Fruit fly (Drosophila melanogaster) whole organism, embryonic: Measurements from ENCODE around the gene CG34125.

Source experiments
- Bteb2 ChIP-seq: fragments of 200-800 bp; sonication (Bioruptor generic); optimal IDR thresholded peaks from 2 replicates; lab custom pipeline; 2016; ENCODE audit warnings: missing biosample characterization, missing genetic modification characterization
- CG10209 ChIP-seq: fragments of 200-800 bp; sonication (Bioruptor generic); optimal IDR thresholded peaks from 3 replicates; lab custom pipeline; 2017; ENCODE audit warnings: missing biosample characterization, mild to moderate bottlenecking, missing genetic modification characterization, missing genetic modification reagents
- CG10321 ChIP-seq: fragments of 200-800 bp; sonication (Bioruptor generic); IDR thresholded peaks from 2 replicates; pipeline ENCODE4 v1.3.6; 2022; ENCODE audit warnings: missing biosample characterization, missing genetic modification characterization
- CG12391 ChIP-seq: fragments of 200-800 bp; sonication (Bioruptor generic); optimal IDR thresholded peaks from 3 replicates; lab custom pipeline; 2018; ENCODE audit warnings: missing biosample characterization, mild to moderate bottlenecking, missing genetic modification characterization, moderate library complexity
- CG13287 ChIP-seq: fragments of 200-800 bp; sonication (Bioruptor generic); IDR thresholded peaks from 2 replicates; pipeline ENCODE4 v1.3.6; 2022; ENCODE audit warnings: missing biosample characterization, missing genetic modification characterization; ENCODE audit not compliant: partially characterized antibody
- CG13296 ChIP-seq: fragments of 200-800 bp; sonication (Bioruptor generic); optimal IDR thresholded peaks from 3 replicates; lab custom pipeline; 2018; ENCODE audit warnings: missing biosample characterization, mild to moderate bottlenecking, missing genetic modification characterization
- CG13775 ChIP-seq: fragments of 200-800 bp; sonication (Bioruptor generic); optimal IDR thresholded peaks from 3 replicates; lab custom pipeline; 2017; ENCODE audit warnings: missing biosample characterization, mild to moderate bottlenecking, missing genetic modification characterization
- CG15073 ChIP-seq: fragments of 200-800 bp; sonication (Bioruptor generic); optimal IDR thresholded peaks from 2 replicates; lab custom pipeline; 2016; ENCODE audit warnings: missing biosample characterization, missing genetic modification characterization
- CG18599 ChIP-seq: fragments of 200-800 bp; sonication (Bioruptor generic); optimal IDR thresholded peaks from 3 replicates; lab custom pipeline; 2017; ENCODE audit warnings: missing biosample characterization, missing genetic modification characterization, mild to moderate bottlenecking, moderate library complexity, missing genetic modification reagents
- CG18764 ChIP-seq: fragments of 200-800 bp; sonication (Bioruptor generic); optimal IDR thresholded peaks from 3 replicates; lab custom pipeline; 2016; ENCODE audit warnings: missing biosample characterization, missing genetic modification characterization
- CG30403 ChIP-seq: fragments of 200-800 bp; sonication (Bioruptor generic); optimal IDR thresholded peaks from 3 replicates; lab custom pipeline; 2016; ENCODE audit warnings: missing biosample characterization, missing genetic modification characterization
- CG31441 ChIP-seq: fragments of 200-800 bp; sonication (Bioruptor generic); IDR thresholded peaks from 2 replicates; pipeline ENCODE4 v1.3.6; 2022; ENCODE audit warnings: missing biosample characterization, missing genetic modification characterization
- CG3163 ChIP-seq: fragments of 200-800 bp; sonication (Bioruptor generic); optimal IDR thresholded peaks from 3 replicates; lab custom pipeline; 2016; ENCODE audit warnings: missing biosample characterization, missing genetic modification characterization
- CG4282 ChIP-seq: fragments of 200-800 bp; sonication (Bioruptor generic); optimal IDR thresholded peaks from 2 replicates; lab custom pipeline; 2016; ENCODE audit warnings: missing biosample characterization, missing genetic modification characterization
- CG4617 ChIP-seq: fragments of 200-800 bp; sonication (Bioruptor generic); optimal IDR thresholded peaks from 3 replicates; lab custom pipeline; 2016; ENCODE audit warnings: missing biosample characterization, missing genetic modification characterization, borderline replicate concordance
- CG4707 ChIP-seq: fragments of 200-800 bp; sonication (Bioruptor generic); optimal IDR thresholded peaks from 2 replicates; lab custom pipeline; 2018; ENCODE audit warnings: missing biosample characterization, mild to moderate bottlenecking, missing genetic modification characterization, moderate library complexity
- CG4820 ChIP-seq: fragments of 200-800 bp; sonication (Bioruptor generic); optimal IDR thresholded peaks from 3 replicates; lab custom pipeline; 2016; ENCODE audit warnings: missing biosample characterization, missing genetic modification characterization
- CG7786 ChIP-seq: fragments of 200-800 bp; sonication (Bioruptor generic); optimal IDR thresholded peaks from 2 replicates; lab custom pipeline; 2016; ENCODE audit warnings: missing biosample characterization, missing genetic modification characterization
- CG8290 ChIP-seq, 3 experiments: fragments of 200-800 bp; sonication (Bioruptor generic); optimal IDR thresholded peaks; 2 replicates each; lab custom pipeline; 2016 to 2019; ENCODE audit warnings: missing biosample characterization in 3 of 3, missing genetic modification characterization in 3 of 3, mild to moderate bottlenecking in 2 of 3, moderate library complexity in 1 of 3
- CoRest ChIP-seq: fragments of 200-800 bp; sonication (Bioruptor generic); optimal IDR thresholded peaks from 3 replicates; lab custom pipeline; 2018; ENCODE audit warnings: missing biosample characterization, mild to moderate bottlenecking, missing genetic modification characterization, moderate library complexity
- CrebB ChIP-seq: fragments of 200-800 bp; sonication (Bioruptor generic); optimal IDR thresholded peaks from 3 replicates; lab custom pipeline; 2018; ENCODE audit warnings: missing biosample characterization, mild to moderate bottlenecking, missing genetic modification characterization
- Dll ChIP-seq: fragments of 200-800 bp; sonication (Bioruptor generic); IDR thresholded peaks from 4 replicates; pipeline ENCODE4 v1.3.6; 2022; ENCODE audit warnings: missing biosample characterization, missing genetic modification characterization; ENCODE audit not compliant: partially characterized antibody
- Doc3 ChIP-seq: fragments of 200-800 bp; sonication (Bioruptor generic); IDR thresholded peaks from 3 replicates; pipeline ENCODE4 v1.3.6; 2022; ENCODE audit warnings: missing biosample characterization, missing genetic modification characterization; ENCODE audit not compliant: partially characterized antibody
- Fer1 ChIP-seq: fragments of 200-800 bp; sonication (Bioruptor generic); optimal IDR thresholded peaks from 2 replicates; lab custom pipeline; 2017; ENCODE audit warnings: missing biosample characterization, mild to moderate bottlenecking, missing genetic modification characterization
- HLH3B ChIP-seq: fragments of 200-800 bp; sonication (Bioruptor generic); IDR thresholded peaks from 2 replicates; pipeline ENCODE4 v1.3.6; 2022; ENCODE audit warnings: missing biosample characterization, missing genetic modification characterization
- HLHmδ ChIP-seq: fragments of 200-800 bp; sonication (Bioruptor generic); optimal IDR thresholded peaks from 2 replicates; lab custom pipeline; 2018; ENCODE audit warnings: missing biosample characterization, mild to moderate bottlenecking, missing genetic modification characterization, moderate library complexity
- MESR4 ChIP-seq: fragments of 200-800 bp; sonication (Bioruptor generic); optimal IDR thresholded peaks from 2 replicates; lab custom pipeline; 2018; ENCODE audit warnings: missing biosample characterization, mild to moderate bottlenecking, missing genetic modification characterization, moderate library complexity
- Max ChIP-seq: fragments of 200-800 bp; sonication (Bioruptor generic); optimal IDR thresholded peaks from 2 replicates; lab custom pipeline; 2016; ENCODE audit warnings: missing biosample characterization, mild to moderate bottlenecking, missing genetic modification characterization
- NC2α ChIP-seq: fragments of 200-800 bp; sonication (Bioruptor generic); optimal IDR thresholded peaks from 2 replicates; lab custom pipeline; 2016; ENCODE audit warnings: missing biosample characterization, missing genetic modification characterization
- NFAT ChIP-seq: fragments of 200-800 bp; sonication (Bioruptor generic); IDR thresholded peaks from 2 replicates; pipeline ENCODE4 v1.3.6; 2022; ENCODE audit warnings: missing biosample characterization, missing genetic modification characterization
- Tbp ChIP-seq: fragments of >200 bp; optimal IDR thresholded peaks from 2 replicates; lab custom pipeline; 2018; ENCODE audit warnings: missing biosample characterization, missing genetic modification characterization
- Usf ChIP-seq: fragments of 200-800 bp; sonication (Bioruptor generic); optimal IDR thresholded peaks from 2 replicates; lab custom pipeline; 2017; ENCODE audit warnings: missing genotype, missing biosample characterization, missing genetic modification characterization
- Vsx1 ChIP-seq: fragments of 200-800 bp; sonication (Bioruptor generic); optimal IDR thresholded peaks from 2 replicates; lab custom pipeline; 2017; ENCODE audit warnings: missing biosample characterization, mild to moderate bottlenecking, missing genetic modification characterization, missing genetic modification reagents
- Xrp1 ChIP-seq: fragments of 200-800 bp; sonication (Bioruptor generic); IDR thresholded peaks from 2 replicates; pipeline ENCODE4 v1.3.6; 2022; ENCODE audit warnings: missing biosample characterization, missing genetic modification characterization
- al ChIP-seq: fragments of 200-800 bp; sonication (Bioruptor generic); IDR thresholded peaks from 2 replicates; pipeline ENCODE4 v1.3.6; 2022; ENCODE audit warnings: missing biosample characterization, missing genetic modification characterization
- gce ChIP-seq: fragments of 200-800 bp; sonication (Bioruptor generic); IDR thresholded peaks from 3 replicates; pipeline ENCODE4 v1.3.6; 2022; ENCODE audit warnings: missing biosample characterization, missing genetic modification characterization
- grau ChIP-seq: fragments of 200-800 bp; optimal IDR thresholded peaks from 3 replicates; lab custom pipeline; 2019; ENCODE audit warnings: missing biosample characterization, mild to moderate bottlenecking, missing genetic modification characterization, moderate library complexity
- hb ChIP-seq: fragments of 200-800 bp; sonication (Bioruptor generic); IDR thresholded peaks from 3 replicates; pipeline ENCODE4 v1.3.6; 2022; ENCODE audit warnings: missing biosample characterization, missing genetic modification characterization; ENCODE audit not compliant: partially characterized antibody
- hth ChIP-seq: fragments of >200 bp; optimal IDR thresholded peaks from 2 replicates; lab custom pipeline; 2017; ENCODE audit warnings: inconsistent platforms
- inv ChIP-seq: fragments of 200-800 bp; sonication (Bioruptor generic); IDR thresholded peaks from 2 replicates; pipeline ENCODE4 v1.3.6; 2022; ENCODE audit warnings: missing biosample characterization, missing genetic modification characterization; ENCODE audit not compliant: partially characterized antibody
- mam ChIP-seq: fragments of 200-800 bp; sonication (Bioruptor generic); optimal IDR thresholded peaks from 3 replicates; lab custom pipeline; 2016; ENCODE audit warnings: missing biosample characterization, missing genetic modification characterization
- nerfin-2 ChIP-seq: fragments of 200-800 bp; sonication (Bioruptor generic); IDR thresholded peaks from 2 replicates; pipeline ENCODE4 v1.3.6; 2022; ENCODE audit warnings: missing biosample characterization, missing genetic modification characterization; ENCODE audit not compliant: partially characterized antibody
- p53 ChIP-seq: fragments of 200-800 bp; sonication (Bioruptor generic); optimal IDR thresholded peaks from 2 replicates; lab custom pipeline; 2016; ENCODE audit warnings: missing biosample characterization, missing genetic modification characterization
- psq ChIP-seq: fragments of 200-800 bp; sonication (Bioruptor generic); optimal IDR thresholded peaks from 2 replicates; lab custom pipeline; 2017; ENCODE audit warnings: missing biosample characterization, missing genetic modification characterization
- sima ChIP-seq: fragments of 200-800 bp; sonication (Bioruptor generic); optimal IDR thresholded peaks from 2 replicates; lab custom pipeline; 2016; ENCODE audit warnings: missing biosample characterization, missing genetic modification characterization
- unpg ChIP-seq: fragments of 200-800 bp; sonication (Bioruptor generic); optimal IDR thresholded peaks from 3 replicates; lab custom pipeline; 2018; ENCODE audit warnings: missing biosample characterization, mild to moderate bottlenecking, missing genetic modification characterization, moderate library complexity
- vnd ChIP-seq: fragments of 200-800 bp; sonication (Bioruptor generic); IDR thresholded peaks from 3 replicates; pipeline ENCODE4 v1.3.6; 2022; ENCODE audit warnings: missing biosample characterization, missing genetic modification characterization; ENCODE audit not compliant: partially characterized antibody

Gene CG34125

DNA sequence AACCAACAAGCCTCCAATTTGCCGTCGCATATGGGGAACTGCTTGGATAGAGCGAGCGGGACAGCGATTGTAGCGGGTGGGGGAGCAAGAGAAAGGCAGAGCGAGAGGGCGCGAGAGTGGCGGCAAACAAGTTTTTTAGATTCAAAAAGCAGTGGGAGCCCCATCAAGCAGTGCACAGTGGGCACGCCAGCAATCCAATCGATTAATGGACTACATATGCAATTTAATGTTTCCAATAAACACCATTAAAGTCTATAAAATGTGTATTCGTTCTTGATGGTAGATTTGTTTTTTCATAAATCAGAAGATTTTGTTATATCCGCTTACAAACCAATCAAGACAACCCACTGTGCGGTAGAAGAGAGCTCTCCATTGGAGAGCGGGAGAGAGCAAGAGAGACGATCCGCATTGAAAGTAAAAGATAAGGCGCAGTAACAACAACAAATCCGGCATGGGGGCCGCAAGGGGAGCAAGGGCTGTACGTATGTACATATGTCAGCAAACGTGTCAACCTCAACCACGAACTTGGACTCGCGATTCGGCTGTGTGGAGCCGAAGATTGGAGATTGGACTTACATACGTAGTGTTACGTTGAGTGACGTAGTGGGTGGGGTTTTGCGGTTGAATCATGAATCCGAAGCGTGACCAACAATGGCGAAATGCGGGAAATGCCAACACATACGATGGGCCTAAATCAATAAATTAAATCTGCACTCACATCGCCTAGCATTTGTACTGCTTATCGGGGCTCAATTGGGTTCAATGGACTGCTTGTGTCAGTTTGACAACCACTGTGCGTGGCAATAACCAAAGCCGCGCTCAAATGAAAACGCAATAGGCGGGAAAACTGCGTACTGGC lies 32.2 kb downstream of the CG34125 start (continued):
- TF ChIP-seq Tbp (GFP tag; lab: Kevin White, UChicago): no peak
- peak; percentile 96 for TF ChIP-seq Vsx1 (GFP tag; lab: Kevin White, UChicago)
- peak; percentile 98 for TF ChIP-seq Usf (GFP tag; lab: Kevin White, UChicago)
- TF ChIP-seq CG8290 (GFP tag; optimal IDR thresholded peaks at IDR 0.05; lab: Kevin White, UChicago): peak; percentile 99
- TF ChIP-seq CG8290 (tag; optimal IDR thresholded peaks at IDR 0.05; lab: Kevin White, UChicago): peak; percentile 99 to 100
- TF ChIP-seq al (GFP tag; lab: Robert Waterston, UW): peak; percentile 99
- TF ChIP-seq CG18599 (GFP tag; lab: Kevin White, UChicago): peak; percentile 99
- TF ChIP-seq CG4820 (GFP tag; lab: Kevin White, UChicago): peak; percentile 98
- peak; percentile 99 for TF ChIP-seq NFAT
- peak; percentile 99 for TF ChIP-seq CG7786 (GFP tag; lab: Kevin White, UChicago)
- peak; percentile 99 for TF ChIP-seq CG12391 (tag; lab: Kevin White, UChicago)
- TF ChIP-seq CG31441 (GFP tag; lab: Robert Waterston, UW): peak; percentile 99
- peak; percentile 98 for TF ChIP-seq CrebB (tag; lab: Kevin White, UChicago)
- no peak for TF ChIP-seq hth
- peak; percentile 98 for TF ChIP-seq p53 (GFP tag; lab: Kevin White, UChicago)
- peak; percentile 96 for TF ChIP-seq CG13296 (GFP tag; lab: Kevin White, UChicago)
- peak; percentile 97 for TF ChIP-seq sima (GFP tag; lab: Kevin White, UChicago)
- peak; percentile 100 for TF ChIP-seq unpg (GFP tag; lab: Kevin White, UChicago)
- TF ChIP-seq Xrp1 (GFP tag; lab: Robert Waterston, UW): peak; percentile 99
- peak; percentile 12 for TF ChIP-seq HLHmδ (GFP tag; lab: Kevin White, UChicago)
- TF ChIP-seq HLH3B (GFP tag; lab: Robert Waterston, UW): peak; percentile 99
- peak; percentile 99 for TF ChIP-seq CG4617
- peak; percentile 81; the same call in 1 of the 3 replicates for TF ChIP-seq hb (GFP tag; lab: Robert Waterston, UW)
- peak; percentile 99 for TF ChIP-seq Max (GFP tag; lab: Kevin White, UChicago)
- peak; percentile 98 for TF ChIP-seq grau
- TF ChIP-seq CG10209 (GFP tag; lab: Kevin White, UChicago): peak; percentile 99
- TF ChIP-seq Dll: peak; percentile 59; the same call in 1 of the 4 replicates
- TF ChIP-seq CG18764: peak; percentile 99
- peak; percentile 95 for TF ChIP-seq psq (GFP tag; lab: Kevin White, UChicago)
- peak; percentile 98 for TF ChIP-seq Fer1
- TF ChIP-seq CG13775: peak; percentile 99
- TF ChIP-seq CG10321: peak; percentile 92
- TF ChIP-seq Bteb2 (GFP tag; lab: Kevin White, UChicago): peak; percentile 98
- TF ChIP-seq Doc3 (GFP tag; lab: Robert Waterston, UW): no peak; the same call in 2 of the 3 replicates
- TF ChIP-seq CG13287: peak; percentile 69
- peak; percentile 99 for TF ChIP-seq CoRest
- peak; percentile 98 for TF ChIP-seq NC2α
- peak; percentile 96 for TF ChIP-seq CG3163 (GFP tag; lab: Kevin White, UChicago)
- TF ChIP-seq vnd (GFP tag; lab: Robert Waterston, UW): peak; percentile 73
- peak; percentile 99 for TF ChIP-seq CG30403 (GFP tag; lab: Kevin White, UChicago)
- TF ChIP-seq inv (GFP tag; lab: Robert Waterston, UW): peak; percentile 62
- TF ChIP-seq nerfin-2 (GFP tag; lab: Robert Waterston, UW): peak; percentile 74
- TF ChIP-seq CG4282: peak; percentile 99
- peak; percentile 99 for TF ChIP-seq mam
- peak; percentile 91 for TF ChIP-seq CG15073 (GFP tag; lab: Kevin White, UChicago)
- peak; percentile 99 for TF ChIP-seq gce (GFP tag; lab: Robert Waterston, UW)
- peak; percentile 85 for TF ChIP-seq MESR4 (GFP tag; lab: Kevin White, UChicago)
- TF ChIP-seq CG4707 (GFP tag; lab: Kevin White, UChicago): peak; percentile 100
